Worm (Caenorhabditis elegans) whole organism, young adult: Measurements from ENCODE around the gene exc-15.

Source experiments
- B0035.1 ChIP-seq: sonication (generic microtip); optimal IDR thresholded peaks from 2 replicates; lab custom pipeline; 2016; ENCODE audit warnings: missing genetic modification characterization, mild to moderate bottlenecking, missing compliant biosample characterization, missing genotype, missing genetic modification reagents
- B0261.1 ChIP-seq: sonication (generic microtip); optimal IDR thresholded peaks from 2 replicates; lab custom pipeline; 2016; ENCODE audit warnings: mild to moderate bottlenecking, missing genetic modification characterization, moderate library complexity, missing compliant biosample characterization
- C17E4.6 ChIP-seq: fragments of 200-800 bp; sonication (Bioruptor generic); IDR thresholded peaks from 2 replicates; pipeline ENCODE4 v1.3.6; 2022; ENCODE audit warnings: missing genetic modification reagents, missing genetic modification characterization, missing compliant biosample characterization
- F37B4.10 ChIP-seq: fragments of 200-800 bp; sonication (Bioruptor generic); IDR thresholded peaks from 2 replicates; pipeline ENCODE4 v1.3.6; 2022; ENCODE audit warnings: missing genetic modification characterization, missing compliant biosample characterization
- F57C9.4 ChIP-seq: sonication (generic microtip); optimal IDR thresholded peaks from 2 replicates; lab custom pipeline; 2017; ENCODE audit warnings: mild to moderate bottlenecking, missing genetic modification characterization, missing compliant biosample characterization
- K11D2.4 ChIP-seq: fragments of 200-800 bp; sonication (Bioruptor generic); IDR thresholded peaks from 2 replicates; pipeline ENCODE4 v1.3.6; 2022; ENCODE audit warnings: missing genetic modification reagents, missing genetic modification characterization, missing compliant biosample characterization
- K12H6.12 ChIP-seq: fragments of 200-800 bp; sonication (Bioruptor generic); optimal IDR thresholded peaks from 2 replicates; lab custom pipeline; 2018; ENCODE audit warnings: mild to moderate bottlenecking, missing genetic modification characterization, missing compliant biosample characterization
- Y53F4B.3 ChIP-seq: fragments of 200-800 bp; sonication (Bioruptor generic); IDR thresholded peaks from 2 replicates; pipeline ENCODE4 v1.3.6; 2022; ENCODE audit warnings: missing genetic modification reagents, missing genetic modification characterization, missing compliant biosample characterization
- Y67H2A.10 ChIP-seq: fragments of 200-800 bp; sonication (Bioruptor generic); conservative IDR thresholded peaks from 2 replicates; pipeline ENCODE4 v1.3.6; 2022; ENCODE audit warnings: missing genetic modification reagents, missing genetic modification characterization, missing compliant biosample characterization
- Y95B8A.8 ChIP-seq: fragments of 200-800 bp; sonication (Bioruptor generic); IDR thresholded peaks from 2 replicates; pipeline ENCODE4 v1.3.6; 2022; ENCODE audit warnings: missing genetic modification reagents, missing genetic modification characterization, missing compliant biosample characterization
- aptf-3 ChIP-seq: fragments of 200-800 bp; sonication (Bioruptor generic); IDR thresholded peaks from 2 replicates; pipeline ENCODE4 v1.3.6; 2022; ENCODE audit warnings: missing genetic modification characterization, missing compliant biosample characterization
- athp-1 ChIP-seq: sonication (generic microtip); optimal IDR thresholded peaks from 2 replicates; lab custom pipeline; 2017; ENCODE audit warnings: mild to moderate bottlenecking, missing genetic modification characterization, missing compliant biosample characterization
- attf-3 ChIP-seq: fragments of 200-800 bp; sonication (Bioruptor generic); conservative IDR thresholded peaks from 2 replicates; pipeline ENCODE4 v1.3.6; 2022; ENCODE audit warnings: missing genetic modification reagents, missing genetic modification characterization, missing compliant biosample characterization
- bed-1 ChIP-seq: fragments of 200-800 bp; sonication (Bioruptor generic); IDR thresholded peaks from 2 replicates; pipeline ENCODE4 v1.3.6; 2022; ENCODE audit warnings: missing genetic modification reagents, missing genetic modification characterization, missing compliant biosample characterization
- cebp-1 ChIP-seq, 2 experiments: fragments of 200-800 bp in 1 of 2; sonication (Bioruptor generic) in 1 of 2; sonication (generic microtip) in 1 of 2; IDR thresholded peaks in 1 of 2; optimal IDR thresholded peaks in 1 of 2; 2 replicates each; pipeline versions ENCODE4 v1.3.6 to Lab custom; 2017 to 2022; ENCODE audit warnings: missing compliant biosample characterization in 2 of 2, missing genetic modification characterization in 2 of 2, mild to moderate bottlenecking in 1 of 2, missing genetic modification reagents in 1 of 2, moderate library complexity in 1 of 2
- cebp-2 ChIP-seq: fragments of 200-800 bp; sonication (Bioruptor generic); IDR thresholded peaks from 2 replicates; pipeline ENCODE4 v1.3.6; 2022; ENCODE audit warnings: missing genetic modification characterization, missing compliant biosample characterization
- ceh-100 ChIP-seq: fragments of 200-800 bp; sonication (Bioruptor generic); IDR thresholded peaks from 2 replicates; pipeline ENCODE4 v1.3.6; 2022; ENCODE audit warnings: missing genetic modification reagents, missing genetic modification characterization, missing compliant biosample characterization
- ceh-40 ChIP-seq: fragments of 200-800 bp; sonication (Bioruptor generic); IDR thresholded peaks from 2 replicates; pipeline ENCODE4 v1.3.6; 2022; ENCODE audit warnings: missing genetic modification characterization, missing compliant biosample characterization
- dpff-1 ChIP-seq: sonication (generic microtip); optimal IDR thresholded peaks from 2 replicates; lab custom pipeline; 2017; ENCODE audit warnings: mild to moderate bottlenecking, missing genetic modification characterization, missing compliant biosample characterization
- dpl-1 ChIP-seq: fragments of 150-350 bp; optimal IDR thresholded peaks from 2 replicates; lab custom pipeline; 2014; ENCODE audit warnings: missing biosample characterization, missing genetic modification reagents, missing genetic modification characterization
- ekl-4 ChIP-seq: fragments of 200-800 bp; sonication (Bioruptor generic); IDR thresholded peaks from 2 replicates; pipeline ENCODE4 v1.3.6; 2022; ENCODE audit warnings: missing genetic modification reagents, missing genetic modification characterization, missing compliant biosample characterization
- ets-4 ChIP-seq: fragments of 200-800 bp; sonication (Bioruptor generic); optimal IDR thresholded peaks from 2 replicates; lab custom pipeline; 2018; ENCODE audit warnings: mild to moderate bottlenecking, missing genetic modification characterization, missing compliant biosample characterization
- fkh-3 ChIP-seq: sonication (generic microtip); optimal IDR thresholded peaks from 2 replicates; lab custom pipeline; 2016; ENCODE audit warnings: mild to moderate bottlenecking, missing genetic modification characterization, missing compliant biosample characterization
- him-1 ChIP-seq: sonication (generic microtip); optimal IDR thresholded peaks from 2 replicates; lab custom pipeline; 2016; ENCODE audit warnings: missing genotype, missing genetic modification reagents, missing genetic modification characterization, missing compliant biosample characterization
- hmg-1.2 ChIP-seq: fragments of 200-800 bp; sonication (Bioruptor generic); IDR thresholded peaks from 2 replicates; pipeline ENCODE4 v1.3.6; 2022; ENCODE audit warnings: missing genetic modification reagents, missing genetic modification characterization, missing compliant biosample characterization
- hmg-20 ChIP-seq: fragments of 200-800 bp; sonication (Bioruptor generic); IDR thresholded peaks from 2 replicates; pipeline ENCODE4 v1.3.6; 2022; ENCODE audit warnings: missing genetic modification reagents, missing genetic modification characterization, missing compliant biosample characterization
- lag-1 ChIP-seq: fragments of 200-800 bp; sonication (Bioruptor generic); IDR thresholded peaks from 2 replicates; pipeline ENCODE4 v1.3.6; 2022; ENCODE audit warnings: missing genetic modification reagents, missing genetic modification characterization, missing compliant biosample characterization
- let-526 ChIP-seq: fragments of 200-800 bp; sonication (Bioruptor generic); IDR thresholded peaks from 2 replicates; pipeline ENCODE4 v1.3.6; 2022; ENCODE audit warnings: missing genetic modification reagents, missing genetic modification characterization, missing compliant biosample characterization
- lsy-27 ChIP-seq: sonication (generic microtip); optimal IDR thresholded peaks from 2 replicates; lab custom pipeline; 2017; ENCODE audit warnings: missing genetic modification characterization, mild to moderate bottlenecking, missing compliant biosample characterization, antibody characterized with exemption, missing genotype, borderline replicate concordance; ENCODE audit not compliant: insufficient read depth
- madf-8 ChIP-seq: fragments of 200-800 bp; sonication (Bioruptor generic); conservative IDR thresholded peaks from 2 replicates; pipeline ENCODE4 v1.3.6; 2022; ENCODE audit warnings: missing genetic modification reagents, missing genetic modification characterization, missing compliant biosample characterization
- mel-28 ChIP-seq: sonication (generic microtip); optimal IDR thresholded peaks from 2 replicates; lab custom pipeline; 2016; ENCODE audit warnings: borderline replicate concordance, mild to moderate bottlenecking, missing genetic modification characterization, missing compliant biosample characterization
- nfya-1 ChIP-seq: sonication (generic microtip); optimal IDR thresholded peaks from 2 replicates; lab custom pipeline; 2017; ENCODE audit warnings: antibody characterized with exemption, missing compliant biosample characterization, missing genetic modification characterization, borderline replicate concordance; ENCODE audit not compliant: insufficient read depth
- nhr-120 ChIP-seq: fragments of 200-800 bp; sonication (Bioruptor generic); IDR thresholded peaks from 2 replicates; pipeline ENCODE4 v1.3.6; 2022; ENCODE audit warnings: missing genetic modification characterization, missing compliant biosample characterization
- nhr-179 ChIP-seq: sonication (generic microtip); optimal IDR thresholded peaks from 2 replicates; lab custom pipeline; 2016; ENCODE audit warnings: mild to moderate bottlenecking, missing genetic modification characterization, missing compliant biosample characterization
- nhr-27 ChIP-seq: fragments of 200-800 bp; sonication (Bioruptor generic); optimal IDR thresholded peaks from 2 replicates; lab custom pipeline; 2018; ENCODE audit warnings: mild to moderate bottlenecking, missing genetic modification characterization, moderate library complexity, missing compliant biosample characterization
- nhr-90 ChIP-seq: sonication (generic microtip); optimal IDR thresholded peaks from 2 replicates; lab custom pipeline; 2016; ENCODE audit warnings: missing genotype, mild to moderate bottlenecking, missing genetic modification characterization, missing compliant biosample characterization
- pbrm-1 ChIP-seq: fragments of 200-800 bp; sonication (Bioruptor generic); IDR thresholded peaks from 2 replicates; pipeline ENCODE4 v1.3.6; 2022; ENCODE audit warnings: missing genetic modification reagents, missing genetic modification characterization, missing compliant biosample characterization
- rec-8 ChIP-seq, 2 experiments: sonication (generic microtip); optimal IDR thresholded peaks; 2 replicates each; lab custom pipeline; 2016; ENCODE audit warnings: mild to moderate bottlenecking in 2 of 2, missing genetic modification characterization in 2 of 2, missing genetic modification reagents in 2 of 2, missing genotype in 2 of 2, missing biosample characterization in 1 of 2, missing compliant biosample characterization in 1 of 2, moderate library complexity in 1 of 2
- rpc-1 ChIP-seq, 2 experiments: fragments of 150-350 bp in 1 of 2; sonication (generic microtip) in 1 of 2; optimal IDR thresholded peaks; 2 replicates each; lab custom pipeline; 2014 to 2018; ENCODE audit warnings: missing biosample characterization in 1 of 2, missing genetic modification characterization in 1 of 2, missing genetic modification reagents in 1 of 2, missing genotype in 1 of 2
- sea-2 ChIP-seq: fragments of 200-800 bp; sonication (Bioruptor generic); IDR thresholded peaks from 2 replicates; pipeline ENCODE4 v1.3.6; 2022; ENCODE audit warnings: missing genetic modification characterization, missing compliant biosample characterization
- snpc-1.1 ChIP-seq: sonication (generic microtip); optimal IDR thresholded peaks from 2 replicates; lab custom pipeline; 2017; ENCODE audit warnings: missing genetic modification characterization, mild to moderate bottlenecking, missing compliant biosample characterization, antibody characterized with exemption, moderate library complexity, missing genotype, missing genetic modification reagents; ENCODE audit not compliant: insufficient read depth
- snpc-1.3 ChIP-seq: sonication (generic microtip); optimal IDR thresholded peaks from 2 replicates; lab custom pipeline; 2017; ENCODE audit warnings: missing genetic modification characterization, mild to moderate bottlenecking, missing compliant biosample characterization, antibody characterized with exemption, moderate library complexity, missing genotype, missing genetic modification reagents; ENCODE audit not compliant: insufficient read depth
- snpc-3.4 ChIP-seq: sonication (generic microtip); optimal IDR thresholded peaks from 2 replicates; lab custom pipeline; 2017; ENCODE audit warnings: missing genetic modification characterization, mild to moderate bottlenecking, missing compliant biosample characterization, antibody characterized with exemption, moderate library complexity, missing genotype, missing genetic modification reagents
- unc-130 ChIP-seq: sonication (generic microtip); optimal IDR thresholded peaks from 2 replicates; lab custom pipeline; 2016; ENCODE audit warnings: missing genetic modification reagents, missing genetic modification characterization, missing compliant biosample characterization
- unc-62 ChIP-seq: fragments of 150-350 bp; optimal IDR thresholded peaks from 2 replicates; lab custom pipeline; 2014; ENCODE audit warnings: missing biosample characterization, missing genetic modification reagents, missing genetic modification characterization
- ztf-26 ChIP-seq: sonication (generic microtip); optimal IDR thresholded peaks from 2 replicates; lab custom pipeline; 2017; ENCODE audit warnings: missing genetic modification characterization, missing compliant biosample characterization
- ztf-28 ChIP-seq: fragments of 200-800 bp; sonication (Bioruptor generic); IDR thresholded peaks from 2 replicates; pipeline ENCODE4 v1.3.6; 2022; ENCODE audit warnings: missing genetic modification reagents, missing genetic modification characterization, missing compliant biosample characterization

The exc-15 gene

ce11 chrV:4507836-4508462 lies 24.7 kb downstream of the exc-15 start (continued):
- TF ChIP-seq rpc-1 (optimal IDR thresholded peaks at IDR 0.05; lab: Kevin White, UChicago) (no peak), rpc-1 (tag; optimal IDR thresholded peaks at IDR 0.05; lab: Kevin White, UChicago) (no peak), cebp-1 (GFP tag; IDR thresholded peaks at IDR 0.05; lab: Robert Waterston, UW) (no peak), cebp-1 (tag; optimal IDR thresholded peaks at IDR 0.05; lab: Kevin White, UChicago) (peak; percentile 44), Y53F4B.3 (GFP tag; lab: Robert Waterston, UW) (no peak), B0035.1 (no peak), sea-2 (GFP tag; lab: Robert Waterston, UW) (no peak), bed-1 (GFP tag; lab: Robert Waterston, UW) (no peak), lag-1 (GFP tag; lab: Robert Waterston, UW) (no peak), ekl-4 (GFP tag; lab: Robert Waterston, UW) (no peak), nhr-90 (tag; lab: Kevin White, UChicago) (no peak), unc-130 (no peak), B0261.1 (tag; lab: Kevin White, UChicago) (no peak), aptf-3 (no peak), attf-3 (no peak), ztf-26 (no peak), nfya-1 (tag; lab: Kevin White, UChicago) (no peak), nhr-179 (tag; lab: Kevin White, UChicago) (no peak), K12H6.12 (tag; lab: Kevin White, UChicago) (peak; percentile 66), snpc-1.1 (tag; lab: Kevin White, UChicago) (no peak), F57C9.4 (tag; lab: Kevin White, UChicago) (no peak), Y67H2A.10 (GFP tag; lab: Robert Waterston, UW) (no peak), ets-4 (no peak), him-1 (tag; lab: Kevin White, UChicago) (no peak), pbrm-1 (GFP tag; lab: Robert Waterston, UW) (no peak), snpc-1.3 (tag; lab: Kevin White, UChicago) (no peak), ceh-40 (GFP tag; lab: Robert Waterston, UW) (no peak), C17E4.6 (no peak), let-526 (GFP tag; lab: Robert Waterston, UW) (no peak), nhr-120 (GFP tag; lab: Robert Waterston, UW) (no peak), nhr-27 (tag; lab: Kevin White, UChicago) (no peak), dpff-1 (tag; lab: Kevin White, UChicago) (no peak), lsy-27 (tag; lab: Kevin White, UChicago) (no peak), athp-1 (tag; lab: Kevin White, UChicago) (no peak), cebp-2 (GFP tag; lab: Robert Waterston, UW) (no peak), Y95B8A.8 (no peak), ztf-28 (GFP tag; lab: Robert Waterston, UW) (no peak), rec-8 (tag; optimal IDR thresholded peaks at IDR 0.05; lab: Kevin White, UChicago) (no peak), hmg-1.2 (GFP tag; lab: Robert Waterston, UW) (peak; percentile 31; the same call in 1 of the 2 replicates), hmg-20 (GFP tag; lab: Robert Waterston, UW) (no peak), fkh-3 (tag; lab: Kevin White, UChicago) (no peak), mel-28 (tag; lab: Kevin White, UChicago) (no peak), snpc-3.4 (tag; lab: Kevin White, UChicago) (no peak), dpl-1 (GFP tag; lab: Kevin White, UChicago) (no peak), unc-62 (GFP tag; lab: Kevin White, UChicago) (peak; percentile 86), madf-8 (no peak), F37B4.10 (GFP tag; lab: Robert Waterston, UW) (no peak), ceh-100 (no peak), K11D2.4 (peak; percentile 37; the same call in 1 of the 2 replicates)
